Fruit fly (Drosophila melanogaster): Measurements from ENCODE around the gene CG32638.

Gene CG32638

dm6 chrX:13127973-13128749, 433 bp downstream of the CG32638 start (continued):
- TF ChIP-seq CG1529 (GFP tag; optimal IDR thresholded peaks at IDR 0.05): no peak
- no peak for TF ChIP-seq CG15011 (GFP tag; optimal IDR thresholded peaks at IDR 0.05)
- no peak for TF ChIP-seq CG10209 (GFP tag; optimal IDR thresholded peaks at IDR 0.05)
- no peak for TF ChIP-seq Kr (GFP tag; optimal IDR thresholded peaks at IDR 0.05)
- no peak for TF ChIP-seq CG4617 (GFP tag; optimal IDR thresholded peaks at IDR 0.05; ENCODE audit: borderline replicate concordance)
- TF ChIP-seq CG4282 (GFP tag; optimal IDR thresholded peaks at IDR 0.05): no peak
- TF ChIP-seq ttk (GFP tag; IDR thresholded peaks at IDR 0.05): peak; percentile 29; the same call in 1 of the 2 replicates
- TF ChIP-seq CG14965 (GFP tag; optimal IDR thresholded peaks at IDR 0.05; ENCODE audit: borderline replicate concordance): no peak
- TF ChIP-seq CG12744 (GFP tag; optimal IDR thresholded peaks at IDR 0.05): no peak
- TF ChIP-seq p53 (GFP tag; optimal IDR thresholded peaks at IDR 0.05): no peak
- peak; percentile 31 for TF ChIP-seq NC2α (GFP tag; optimal IDR thresholded peaks at IDR 0.05)
- TF ChIP-seq CG18764 (GFP tag; optimal IDR thresholded peaks at IDR 0.05): no peak
- TF ChIP-seq Usf (GFP tag; optimal IDR thresholded peaks at IDR 0.05): no peak
- no peak for TF ChIP-seq PHDP (tag; optimal IDR thresholded peaks at IDR 0.05)
- no peak for TF ChIP-seq ap (GFP tag; IDR thresholded peaks at IDR 0.05)
- no peak for TF ChIP-seq Spps (tag; optimal IDR thresholded peaks at IDR 0.05)
- peak; percentile 50 for TF ChIP-seq pum (GFP tag; optimal IDR thresholded peaks at IDR 0.05)
- no peak for TF ChIP-seq Bgb (GFP tag; IDR thresholded peaks at IDR 0.05; ENCODE audit: partially characterized antibody)
- peak; percentile 52 for TF ChIP-seq gem (tag; optimal IDR thresholded peaks at IDR 0.05)
- no peak for TF ChIP-seq CG6683 (GFP tag; optimal IDR thresholded peaks at IDR 0.05)
- TF ChIP-seq Abd-B (GFP tag; optimal IDR thresholded peaks at IDR 0.05): no peak
- no peak for TF ChIP-seq CG31441 (GFP tag; IDR thresholded peaks at IDR 0.05)
- TF ChIP-seq CG34422 (GFP tag; IDR thresholded peaks at IDR 0.05): 0 out of 3 replicates have a peak, but pooled peaks have one; percentile 39
- no peak for TF ChIP-seq CG33213 (GFP tag; optimal IDR thresholded peaks at IDR 0.05)
- TF ChIP-seq dpn (GFP tag; optimal IDR thresholded peaks at IDR 0.05): peak; percentile 10 to 32
- TF ChIP-seq da (GFP tag; optimal IDR thresholded peaks at IDR 0.05): peak; percentile 1
- TF ChIP-seq ham (GFP tag; IDR thresholded peaks at IDR 0.05): no peak
- TF ChIP-seq CG14710 (tag; optimal IDR thresholded peaks at IDR 0.05): peak; percentile 19
- TF ChIP-seq lab (GFP tag; optimal IDR thresholded peaks at IDR 0.05): no peak
- TF ChIP-seq CG8765 (GFP tag; IDR thresholded peaks at IDR 0.05): no peak
- no peak for TF ChIP-seq CG2889 (GFP tag; IDR thresholded peaks at IDR 0.05)
- TF ChIP-seq prd (optimal IDR thresholded peaks at IDR 0.05): no peak
- TF ChIP-seq prd (GFP tag; IDR thresholded peaks at IDR 0.05): peak; percentile 43; the same call in 1 of the 3 replicates
- peak; percentile 40 for TF ChIP-seq kni (GFP tag; optimal IDR thresholded peaks at IDR 0.05)
- no peak for TF ChIP-seq her (GFP tag; optimal IDR thresholded peaks at IDR 0.05)
- TF ChIP-seq klu (GFP tag; IDR thresholded peaks at IDR 0.05): no peak
- peak; percentile 33 for TF ChIP-seq Sox100B (GFP tag; optimal IDR thresholded peaks at IDR 0.05)
- no peak for TF ChIP-seq jigr1 (GFP tag; IDR thresholded peaks at IDR 0.05)
- peak; percentile 61; the same call in 1 of the 3 replicates for TF ChIP-seq zfh1 (GFP tag; IDR thresholded peaks at IDR 0.05)
- peak in 1 of 2 experiments; percentile 20 for TF ChIP-seq Trl (optimal IDR thresholded peaks at IDR 0.05)
- TF ChIP-seq Trl (GFP tag; optimal IDR thresholded peaks at IDR 0.05): peak; percentile 1
- TF ChIP-seq dan (GFP tag; IDR thresholded peaks at IDR 0.05): no peak
- peak; percentile 8 for TF ChIP-seq CG8944 (GFP tag; optimal IDR thresholded peaks at IDR 0.05)
- no peak for TF ChIP-seq dysf (GFP tag; IDR thresholded peaks at IDR 0.05)
- TF ChIP-seq eve (GFP tag; optimal IDR thresholded peaks at IDR 0.05): no peak
- TF ChIP-seq CG12769 (tag; optimal IDR thresholded peaks at IDR 0.05): no peak
- TF ChIP-seq bigmax (GFP tag; optimal IDR thresholded peaks at IDR 0.05): no peak
- no peak for TF ChIP-seq luna (GFP tag; optimal IDR thresholded peaks at IDR 0.05)
- TF ChIP-seq CG7372 (GFP tag; IDR thresholded peaks at IDR 0.05): no peak
- no peak for TF ChIP-seq Lpt (GFP tag; optimal IDR thresholded peaks at IDR 0.05)
- no peak for TF ChIP-seq CG12071 (GFP tag; optimal IDR thresholded peaks at IDR 0.05)
